Fruit fly (Drosophila melanogaster): Measurements from ENCODE around the gene CG10005.

CG10005 gene

DNA sequence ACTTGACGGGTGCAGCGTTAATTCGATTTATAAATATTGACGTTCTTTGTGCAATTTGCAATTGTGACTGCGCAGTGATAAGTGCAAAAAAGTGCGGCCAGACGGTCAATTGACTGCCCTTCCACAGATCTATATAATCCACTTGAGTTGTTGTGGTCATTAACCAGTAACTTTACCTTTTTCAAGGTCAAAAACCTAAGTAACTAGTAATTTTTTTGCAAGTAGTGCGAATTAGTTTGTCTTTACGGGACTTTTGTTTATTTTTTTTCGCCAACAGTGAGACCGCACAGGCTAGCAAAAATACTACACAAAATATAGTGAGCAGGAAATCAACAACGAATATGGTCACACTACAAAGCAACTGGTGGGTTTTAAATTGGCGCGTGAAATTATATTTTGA lies 2.4 kb downstream of the CG10005 start, which contains the start of gene Tango9 (continued):
- TF ChIP-seq Smox (GFP tag; optimal IDR thresholded peaks at IDR 0.05), result no peak
- no peak for TF ChIP-seq CG6276 (GFP tag; optimal IDR thresholded peaks at IDR 0.05)
- TF ChIP-seq Sox15 (GFP tag; optimal IDR thresholded peaks at IDR 0.05), result no peak
- TF ChIP-seq Met (GFP tag; optimal IDR thresholded peaks at IDR 0.05), result peak; percentile 58
- no peak for TF ChIP-seq CG8319 (GFP tag; optimal IDR thresholded peaks at IDR 0.05)
- peak; percentile 9 to 47 for TF ChIP-seq ss (GFP tag; optimal IDR thresholded peaks at IDR 0.05)
- TF ChIP-seq CG15336 (GFP tag; IDR thresholded peaks at IDR 0.05), result 0 out of 2 replicates have a peak, but pooled peaks have one; percentile 25
- TF ChIP-seq CG10669 (GFP tag; optimal IDR thresholded peaks at IDR 0.05), result peak; percentile 1
- no peak for TF ChIP-seq CG4318 (GFP tag; optimal IDR thresholded peaks at IDR 0.05)
- TF ChIP-seq dsx (GFP tag; optimal IDR thresholded peaks at IDR 0.05; ENCODE audit: poor library complexity, severe bottlenecking), result peak; percentile 24
- TF ChIP-seq vri (GFP tag; optimal IDR thresholded peaks at IDR 0.05), result peak; percentile 29
- no peak for TF ChIP-seq Ets21C (GFP tag; optimal IDR thresholded peaks at IDR 0.05)
- TF ChIP-seq dac (GFP tag; optimal IDR thresholded peaks at IDR 0.05), result no peak
- peak; percentile 76 for TF ChIP-seq Eip78C (GFP tag)
- TF ChIP-seq CG6163 (GFP tag; IDR thresholded peaks at IDR 0.05), result peak; percentile 63; the same call in 2 of the 3 replicates
- TF ChIP-seq spab (GFP tag; optimal IDR thresholded peaks at IDR 0.05), result peak; percentile 8
- peak; percentile 12 for TF ChIP-seq CG8632 (GFP tag; optimal IDR thresholded peaks at IDR 0.05)
- no peak for TF ChIP-seq CG32006 (GFP tag; optimal IDR thresholded peaks at IDR 0.05)

DNA sequence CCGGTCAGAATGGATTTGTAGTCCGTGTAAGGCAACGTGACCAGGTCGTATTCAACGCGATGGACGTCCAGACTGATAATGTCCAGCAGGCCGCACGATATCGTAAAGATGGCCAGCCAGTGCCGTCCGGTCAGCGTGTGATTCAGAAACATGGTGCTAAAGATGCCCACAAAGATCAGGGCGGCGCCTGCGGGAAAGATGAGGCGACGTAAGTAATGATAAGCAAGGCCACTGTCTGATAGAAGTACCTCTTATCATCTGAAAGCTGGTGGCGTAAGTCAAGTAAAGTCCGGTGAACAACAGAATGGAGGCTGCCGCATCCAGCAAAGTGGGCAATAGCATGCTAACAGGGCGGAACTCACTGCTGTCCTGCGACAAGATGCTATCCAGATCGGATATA lies 3.2 kb downstream of the CG10005 start:
- TF ChIP-seq svp (GFP tag) (peak; percentile 97), CG6163 (GFP tag; IDR thresholded peaks at IDR 0.05) (no peak)

DNA sequence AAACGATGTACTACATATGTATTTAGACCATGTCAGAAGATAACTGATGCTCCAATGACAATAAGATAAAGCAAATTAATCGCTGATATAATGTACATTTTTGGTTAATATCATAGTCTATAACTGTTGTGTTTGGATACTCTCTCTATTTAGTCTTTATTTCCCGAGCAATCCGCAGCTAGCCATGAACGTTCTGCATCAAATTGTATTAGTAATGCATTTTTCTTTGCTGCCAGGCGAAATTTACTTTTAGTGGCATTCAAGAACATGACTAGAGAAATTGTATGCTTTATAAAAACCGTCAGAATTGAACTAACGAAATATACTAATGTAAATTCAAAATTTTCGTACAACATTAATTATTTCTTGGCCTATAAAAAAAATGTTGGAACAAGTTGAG lies 5.6 kb downstream of the CG10005 start, which contains the start of gene GC2:
GC2 (plus strand) TSS at position 301 of the 400 bp plus-strand sequence.
- TF ChIP-seq CG31627 (GFP tag; optimal IDR thresholded peaks at IDR 0.05), result no peak
- no peak for TF ChIP-seq dsx (GFP tag; optimal IDR thresholded peaks at IDR 0.05; ENCODE audit: poor library complexity, severe bottlenecking)
- TF ChIP-seq CG1621 (tag; optimal IDR thresholded peaks at IDR 0.05), result no peak
- no peak for TF ChIP-seq topi (GFP tag; optimal IDR thresholded peaks at IDR 0.05)
- no peak for TF ChIP-seq eg (GFP tag; IDR thresholded peaks at IDR 0.05)
- no peak for TF ChIP-seq CG8632 (GFP tag; optimal IDR thresholded peaks at IDR 0.05)
- TF ChIP-seq Met (GFP tag; optimal IDR thresholded peaks at IDR 0.05), result no peak
- TF ChIP-seq dac (GFP tag; optimal IDR thresholded peaks at IDR 0.05), result no peak
- no peak for TF ChIP-seq CG32006 (GFP tag; optimal IDR thresholded peaks at IDR 0.05)
- TF ChIP-seq Hr4 (GFP tag; optimal IDR thresholded peaks at IDR 0.05), result no peak
- TF ChIP-seq Smox (GFP tag; optimal IDR thresholded peaks at IDR 0.05), result no peak
- TF ChIP-seq cyc (GFP tag; optimal IDR thresholded peaks at IDR 0.05), result no peak
- TF ChIP-seq ss (GFP tag; optimal IDR thresholded peaks at IDR 0.05), result no peak
- no peak for TF ChIP-seq Hr39 (GFP tag; optimal IDR thresholded peaks at IDR 0.05)
- no peak for TF ChIP-seq CG6808 (GFP tag; optimal IDR thresholded peaks at IDR 0.05)
- TF ChIP-seq Sox14 (GFP tag; optimal IDR thresholded peaks at IDR 0.05), result no peak

DNA sequence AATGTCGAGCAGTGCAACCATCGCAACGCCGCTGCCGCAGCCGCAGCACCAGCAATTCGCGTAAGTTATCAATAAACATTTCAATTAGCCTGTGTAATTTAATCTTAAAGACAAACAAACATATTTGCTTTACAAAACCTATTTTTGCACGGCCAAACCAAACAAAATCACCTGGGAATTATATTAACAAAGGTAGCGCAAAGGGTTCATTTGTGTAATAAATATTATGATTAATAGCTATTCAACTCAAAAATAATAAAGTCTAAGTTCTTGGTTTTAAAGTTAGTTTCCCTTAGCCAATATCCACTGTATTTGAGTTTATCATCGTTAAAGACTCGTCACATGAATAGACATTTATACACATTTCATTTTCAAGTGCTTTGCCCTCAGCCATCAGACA lies 7.8 kb downstream of the CG10005 start:
- TF ChIP-seq Ets96B (tag; optimal IDR thresholded peaks at IDR 0.05) (peak; percentile 7), Eip75B (GFP tag; optimal IDR thresholded peaks at IDR 0.05) (no peak), lz (GFP tag; optimal IDR thresholded peaks at IDR 0.05) (no peak), Eip78C (GFP tag) (peak; percentile 73), CG10669 (GFP tag; optimal IDR thresholded peaks at IDR 0.05) (peak; percentile 9), achi (GFP tag; optimal IDR thresholded peaks at IDR 0.05) (peak; percentile 36), CG10631 (GFP tag; optimal IDR thresholded peaks at IDR 0.05) (peak; percentile 12), CG6854 (GFP tag; optimal IDR thresholded peaks at IDR 0.05) (no peak), OdsH (GFP tag; optimal IDR thresholded peaks at IDR 0.05) (peak; percentile 49), CG31627 (GFP tag; optimal IDR thresholded peaks at IDR 0.05) (no peak), Hr4 (GFP tag; optimal IDR thresholded peaks at IDR 0.05) (peak; percentile 64), CG15336 (GFP tag; IDR thresholded peaks at IDR 0.05) (peak; percentile 77), net (GFP tag; optimal IDR thresholded peaks at IDR 0.05) (peak; percentile 36), CG3919 (GFP tag; optimal IDR thresholded peaks at IDR 0.05) (peak; percentile 8), salr (GFP tag; optimal IDR thresholded peaks at IDR 0.05) (no peak), vri (GFP tag; optimal IDR thresholded peaks at IDR 0.05) (no peak), acj6 (GFP tag; optimal IDR thresholded peaks at IDR 0.05) (peak; percentile 44), Met (GFP tag; optimal IDR thresholded peaks at IDR 0.05) (peak; percentile 15), CG6163 (GFP tag; IDR thresholded peaks at IDR 0.05) (peak; percentile 57; the same call in 2 of the 3 replicates), CG8119 (GFP tag; IDR thresholded peaks at IDR 0.05) (peak; percentile 70), Lpt (GFP tag; optimal IDR thresholded peaks at IDR 0.05) (peak; percentile 37), CG6276 (GFP tag; optimal IDR thresholded peaks at IDR 0.05) (peak; percentile 70), CG32006 (GFP tag; optimal IDR thresholded peaks at IDR 0.05) (peak; percentile 73), svp (GFP tag) (peak; percentile 47), Sox14 (GFP tag; optimal IDR thresholded peaks at IDR 0.05) (peak; percentile 35), dsx (GFP tag; optimal IDR thresholded peaks at IDR 0.05; ENCODE audit: poor library complexity, severe bottlenecking) (no peak), eg (GFP tag; IDR thresholded peaks at IDR 0.05) (peak; percentile 56; the same call in 1 of the 3 replicates), Gug (GFP tag; IDR thresholded peaks at IDR 0.05) (peak; percentile 45; the same call in 1 of the 2 replicates)
